Worm (Caenorhabditis elegans): Measurements from ENCODE around the gene ptr-20.
"Not testable (repeated sequence)": the region's sequence is repeated elsewhere in the genome, so short reads cannot be mapped to it uniquely, and the experiment has no call there.

ptr-20 gene

ce11 chrII:15130512-15130911 lies 27.5 kb upstream of the ptr-20 start, which contains the start of gene Y53F4B.62:
Gene Y53F4B.62 (minus strand): TSS chrII:15130612.
- no peak for TF ChIP-seq lin-13 (tag; optimal IDR thresholded peaks at IDR 0.05)
- TF ChIP-seq unc-39 (tag; optimal IDR thresholded peaks at IDR 0.05) = no peak
- no peak for TF ChIP-seq ces-1 (GFP tag; optimal IDR thresholded peaks at IDR 0.05)
- no peak for TF ChIP-seq sem-2 (GFP tag; optimal IDR thresholded peaks at IDR 0.05)
- no peak for TF ChIP-seq ceh-39 (tag; optimal IDR thresholded peaks at IDR 0.05)
- no peak for TF ChIP-seq mls-2 (tag; optimal IDR thresholded peaks at IDR 0.05)
- no peak for TF ChIP-seq flh-1 (GFP tag; optimal IDR thresholded peaks at IDR 0.05)
- TF ChIP-seq nhr-28 (tag; optimal IDR thresholded peaks at IDR 0.05) = no peak
- TF ChIP-seq nhr-76 (tag; optimal IDR thresholded peaks at IDR 0.05) = no peak
- no peak for TF ChIP-seq ztf-11 (tag; optimal IDR thresholded peaks at IDR 0.05)

ce11 chrII:15134332-15134731 lies 23.6 kb upstream of the ptr-20 start, which contains the start of gene Y53F4B.24:
Gene Y53F4B.24 (minus strand): TSS chrII:15134432.
- TF ChIP-seq ham-2 (GFP tag; optimal IDR thresholded peaks at IDR 0.05) (no peak), mep-1 (tag; optimal IDR thresholded peaks at IDR 0.05) (no peak), pha-4 (tag; optimal IDR thresholded peaks at IDR 0.05) (no peak), tbx-8 (GFP tag; optimal IDR thresholded peaks at IDR 0.05) (no peak), nhr-12 (tag; optimal IDR thresholded peaks at IDR 0.05) (no peak)

DNA sequence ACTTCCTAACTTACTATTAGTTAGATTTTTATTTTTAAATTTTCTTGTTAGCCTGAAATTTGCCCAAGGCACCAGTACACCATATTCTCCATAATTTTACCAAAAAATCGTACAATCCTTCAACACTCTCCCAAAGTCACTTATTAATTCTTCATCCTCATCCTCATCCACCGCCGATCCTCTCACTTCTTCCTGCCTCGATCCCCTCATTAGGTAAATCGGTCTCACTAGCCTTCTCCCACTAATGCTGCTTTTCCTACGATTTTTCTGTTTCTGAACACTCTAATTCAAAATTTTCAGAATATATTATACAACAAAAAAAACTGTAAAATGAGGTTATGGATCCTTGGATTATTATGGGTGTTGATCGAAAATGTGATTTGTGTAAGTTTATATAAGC lies 22.1 kb upstream of the ptr-20 start, which contains the start of gene Y53F4B.25:
TSS of gene Y53F4B.25 (plus strand) at position 301 of the 400 bp plus-strand sequence.
- TF ChIP-seq nhr-12 (tag; optimal IDR thresholded peaks at IDR 0.05) = no peak
- TF ChIP-seq blmp-1 (tag; optimal IDR thresholded peaks at IDR 0.05) = no peak
- TF ChIP-seq hlh-1 (tag; optimal IDR thresholded peaks at IDR 0.05) = no peak
- TF ChIP-seq lin-32 (GFP tag; optimal IDR thresholded peaks at IDR 0.05) = no peak
- TF ChIP-seq ceh-43 (GFP tag; optimal IDR thresholded peaks at IDR 0.05) = no peak
- no peak for TF ChIP-seq unc-120 (tag; optimal IDR thresholded peaks at IDR 0.05; ENCODE audit: poor library complexity, severe bottlenecking)
- TF ChIP-seq cnd-1 (tag; optimal IDR thresholded peaks at IDR 0.05) = no peak
- no peak for TF ChIP-seq ceh-83 (GFP tag; optimal IDR thresholded peaks at IDR 0.05)
- TF ChIP-seq mab-5 (tag; optimal IDR thresholded peaks at IDR 0.05) = no peak
- no peak for TF ChIP-seq nhr-28 (tag; optimal IDR thresholded peaks at IDR 0.05)
- TF ChIP-seq tbx-8 (GFP tag; optimal IDR thresholded peaks at IDR 0.05) = no peak
- TF ChIP-seq unc-39 (tag; optimal IDR thresholded peaks at IDR 0.05) = no peak

- TF ChIP-seq ceh-83 (GFP tag; optimal IDR thresholded peaks at IDR 0.05); flh-1 (GFP tag; optimal IDR thresholded peaks at IDR 0.05); nhr-2 (tag; optimal IDR thresholded peaks at IDR 0.05): not testable (repeated sequence)
Observed at ce11 chrII:15140881-15141280, 17.1 kb upstream of the ptr-20 start, which contains the start of gene Y53F4B.26. Gene Y53F4B.26 (minus strand): TSS chrII:15140981.

- TF ChIP-seq ceh-43 (GFP tag; optimal IDR thresholded peaks at IDR 0.05) (no peak), nhr-2 (tag; optimal IDR thresholded peaks at IDR 0.05) (no peak), lin-32 (GFP tag; optimal IDR thresholded peaks at IDR 0.05) (no peak), snpc-4 (tag; optimal IDR thresholded peaks at IDR 0.05) (no peak), bed-3 (GFP tag; optimal IDR thresholded peaks at IDR 0.05) (no peak), M03D4.4 (tag; optimal IDR thresholded peaks at IDR 0.05) (no peak), cnd-1 (tag; optimal IDR thresholded peaks at IDR 0.05) (no peak), ceh-39 (tag; optimal IDR thresholded peaks at IDR 0.05) (no peak)
Observed at ce11 chrII:15143729-15144128, 14.3 kb upstream of the ptr-20 start.

DNA sequence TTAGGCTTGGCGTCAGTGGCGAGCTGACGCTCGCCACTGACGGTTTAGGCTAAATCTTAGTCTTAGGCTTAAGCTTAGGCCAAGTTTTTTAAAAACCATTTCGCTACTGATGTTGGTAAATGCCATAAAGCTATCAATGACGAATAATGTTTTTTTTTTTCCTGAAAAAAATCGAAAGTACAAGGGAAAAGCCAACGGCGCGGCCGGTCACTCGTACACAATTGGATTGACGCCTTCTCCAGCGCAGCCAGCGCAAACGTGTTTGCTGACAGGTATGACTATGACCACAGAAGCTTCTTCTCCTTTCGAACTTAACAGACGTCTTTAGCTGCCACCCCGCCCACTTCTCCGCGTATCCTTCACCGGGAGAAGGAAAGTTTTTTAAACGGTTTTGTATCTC lies 12.4 kb upstream of the ptr-20 start, which contains the start of gene Y53F4B.27:
TSS of gene Y53F4B.27 (plus strand) at position 301 of the 400 bp plus-strand sequence.
- no peak for TF ChIP-seq unc-62 (GFP tag; optimal IDR thresholded peaks at IDR 0.05)
- no peak for TF ChIP-seq sem-2 (GFP tag; optimal IDR thresholded peaks at IDR 0.05)
- TF ChIP-seq elt-3 (tag; optimal IDR thresholded peaks at IDR 0.05) = no peak
- no peak for TF ChIP-seq flh-1 (GFP tag; optimal IDR thresholded peaks at IDR 0.05)
- TF ChIP-seq lin-13 (tag; optimal IDR thresholded peaks at IDR 0.05) = no peak
- TF ChIP-seq lin-32 (GFP tag; optimal IDR thresholded peaks at IDR 0.05) = no peak
- no peak for TF ChIP-seq ztf-11 (tag; optimal IDR thresholded peaks at IDR 0.05)
- TF ChIP-seq nhr-12 (tag; optimal IDR thresholded peaks at IDR 0.05) = no peak
- TF ChIP-seq sptf-1 (tag; optimal IDR thresholded peaks at IDR 0.05) = no peak
- TF ChIP-seq bed-3 (GFP tag; optimal IDR thresholded peaks at IDR 0.05) = no peak
- TF ChIP-seq blmp-1 (tag; optimal IDR thresholded peaks at IDR 0.05) = no peak
- no peak for TF ChIP-seq ces-1 (GFP tag; optimal IDR thresholded peaks at IDR 0.05)
- TF ChIP-seq pha-4 (tag; optimal IDR thresholded peaks at IDR 0.05) = no peak
- no peak for TF ChIP-seq unc-120 (tag; optimal IDR thresholded peaks at IDR 0.05; ENCODE audit: poor library complexity, severe bottlenecking)
- TF ChIP-seq ceh-43 (GFP tag; optimal IDR thresholded peaks at IDR 0.05) = no peak
- no peak for TF ChIP-seq nhr-76 (tag; optimal IDR thresholded peaks at IDR 0.05)
- TF ChIP-seq ceh-83 (GFP tag; optimal IDR thresholded peaks at IDR 0.05) = no peak

Data from whole organism, mixed stage, embryonic.